Worm (Caenorhabditis elegans) whole organism, L4 larva: ENCODE measurements around the gene chil-26.

Experiments used
- aly-2 ChIP-seq: sonication (generic microtip); optimal IDR thresholded peaks from 2 replicates; lab custom pipeline; 2018; ENCODE audit warnings: missing biosample characterization, missing genetic modification characterization
- fos-1 ChIP-seq: fragments of 150-350 bp; optimal IDR thresholded peaks from 2 replicates; lab custom pipeline; 2014; ENCODE audit warnings: missing biosample characterization, missing genetic modification characterization
- lsy-2 ChIP-seq, 2 experiments: fragments of 150-350 bp in 1 of 2; sonication (generic microtip) in 1 of 2; optimal IDR thresholded peaks; 2 replicates each; lab custom pipeline; 2014 to 2017; ENCODE audit warnings: missing biosample characterization in 2 of 2, missing genetic modification characterization in 2 of 2
- nhr-11 ChIP-seq: fragments of 150-350 bp; optimal IDR thresholded peaks from 2 replicates; lab custom pipeline; 2014; ENCODE audit warnings: missing biosample characterization, missing genetic modification characterization
- saeg-2 ChIP-seq: fragments of 200-800 bp; sonication (Bioruptor generic); IDR thresholded peaks from 2 replicates; pipeline ENCODE4 v1.3.6; 2022; ENCODE audit warnings: missing genetic modification reagents, missing genetic modification characterization, missing compliant biosample characterization
- sdz-12 ChIP-seq: fragments of 200-800 bp; sonication (Bioruptor generic); optimal IDR thresholded peaks from 2 replicates; lab custom pipeline; 2018; ENCODE audit warnings: mild to moderate bottlenecking, missing genetic modification characterization, missing compliant biosample characterization
- snpc-4 ChIP-seq: fragments of 150-350 bp; optimal IDR thresholded peaks from 2 replicates; lab custom pipeline; 2014; ENCODE audit warnings: missing biosample characterization, missing genetic modification characterization

- no peak for TF ChIP-seq snpc-4
- TF ChIP-seq nhr-11 (tag; lab: Kevin White, UChicago), result no peak
- no peak for TF ChIP-seq lsy-2 (tag; optimal IDR thresholded peaks at IDR 0.05; lab: Kevin White, UChicago)
- no peak for TF ChIP-seq aly-2 (tag; lab: Kevin White, UChicago)
- TF ChIP-seq fos-1 (tag; lab: Kevin White, UChicago), result no peak
- TF ChIP-seq sdz-12, result no peak
- TF ChIP-seq saeg-2, result no peak
Observed at ce11 chrII:9443522-9443921, 31.3 kb upstream of the chil-26 start, which contains the start of gene chil-15.
